Worm (Caenorhabditis elegans) whole organism, L3 larva: ENCODE measurements around the gene F49C12.3.

Experiments used
- ZK546.5 ChIP-seq: sonication (generic microtip); optimal IDR thresholded peaks from 2 replicates; lab custom pipeline; 2017; ENCODE audit warnings: missing biosample characterization, missing genetic modification characterization
- aly-2 ChIP-seq: fragments of 150-350 bp; optimal IDR thresholded peaks from 2 replicates; lab custom pipeline; 2014; ENCODE audit warnings: missing biosample characterization, missing genetic modification characterization
- ama-1 ChIP-seq: fragments of 150-350 bp; optimal IDR thresholded peaks from 2 replicates; lab custom pipeline; 2018
- daf-12 ChIP-seq: fragments of 150-350 bp; optimal IDR thresholded peaks from 2 replicates; lab custom pipeline; 2014; ENCODE audit warnings: missing biosample characterization, missing genetic modification reagents, missing genetic modification characterization
- egl-27 ChIP-seq: sonication (generic microtip); optimal IDR thresholded peaks from 4 replicates; lab custom pipeline; 2017; ENCODE audit warnings: missing biosample characterization, missing genetic modification reagents, missing genetic modification characterization
- egl-5 ChIP-seq: fragments of 150-350 bp; optimal IDR thresholded peaks from 2 replicates; lab custom pipeline; 2017; ENCODE audit warnings: missing biosample characterization, missing genetic modification reagents, missing genetic modification characterization, inconsistent platforms
- elt-1 ChIP-seq: fragments of 150-350 bp; optimal IDR thresholded peaks from 2 replicates; lab custom pipeline; 2014; ENCODE audit warnings: missing biosample characterization, missing genetic modification characterization
- elt-2 ChIP-seq: sonication (generic microtip); optimal IDR thresholded peaks from 2 replicates; lab custom pipeline; 2016; ENCODE audit warnings: missing genetic modification reagents, mild to moderate bottlenecking, missing genetic modification characterization, missing compliant biosample characterization
- elt-3 ChIP-seq, 3 experiments: fragments of 150-350 bp in 1 of 3; sonication (generic microtip) in 2 of 3; optimal IDR thresholded peaks; 2 replicates in 2 of 3; 4 replicates in 1 of 3; lab custom pipeline; 2014 to 2017; ENCODE audit warnings: missing biosample characterization in 3 of 3, missing genetic modification characterization in 3 of 3
- eor-1 ChIP-seq, 2 experiments: fragments of 150-350 bp; optimal IDR thresholded peaks; 2 replicates each; lab custom pipeline; 2014 to 2018; ENCODE audit warnings: missing biosample characterization in 2 of 2, missing genetic modification characterization in 2 of 2
- fkh-10 ChIP-seq: sonication (generic microtip); optimal IDR thresholded peaks from 2 replicates; lab custom pipeline; 2017; ENCODE audit warnings: missing biosample characterization, missing genetic modification reagents, missing genetic modification characterization
- fos-1 ChIP-seq: fragments of 150-350 bp; optimal IDR thresholded peaks from 2 replicates; lab custom pipeline; 2014; ENCODE audit warnings: missing biosample characterization, missing genetic modification characterization
- jun-1 ChIP-seq: fragments of 150-350 bp; optimal IDR thresholded peaks from 2 replicates; lab custom pipeline; 2014; ENCODE audit warnings: missing biosample characterization, missing genetic modification reagents, missing genetic modification characterization
- lin-39 ChIP-seq: fragments of 150-350 bp; optimal IDR thresholded peaks from 2 replicates; lab custom pipeline; 2018; ENCODE audit warnings: missing biosample characterization, missing genetic modification reagents, missing genetic modification characterization
- mdl-1 ChIP-seq: fragments of 150-350 bp; optimal IDR thresholded peaks from 2 replicates; lab custom pipeline; 2014; ENCODE audit warnings: missing biosample characterization, missing genetic modification characterization
- nhr-11 ChIP-seq: fragments of 150-350 bp; optimal IDR thresholded peaks from 2 replicates; lab custom pipeline; 2014; ENCODE audit warnings: missing biosample characterization, missing genetic modification characterization
- nhr-23 ChIP-seq: fragments of 150-350 bp; optimal IDR thresholded peaks from 2 replicates; lab custom pipeline; 2014; ENCODE audit warnings: missing biosample characterization, missing genetic modification reagents, missing genetic modification characterization
- nhr-237 ChIP-seq: fragments of 150-350 bp; optimal IDR thresholded peaks from 2 replicates; lab custom pipeline; 2014; ENCODE audit warnings: missing biosample characterization, missing genetic modification characterization
- nhr-43 ChIP-seq: sonication (generic microtip); optimal IDR thresholded peaks from 2 replicates; lab custom pipeline; 2016; ENCODE audit warnings: mild to moderate bottlenecking, missing genetic modification characterization, missing compliant biosample characterization; ENCODE audit not compliant: poor library complexity, severe bottlenecking
- nhr-67 ChIP-seq: fragments of 150-350 bp; optimal IDR thresholded peaks from 2 replicates; lab custom pipeline; 2014; ENCODE audit warnings: missing biosample characterization, missing genetic modification characterization
- nhr-76 ChIP-seq: fragments of 150-350 bp; sonication (generic microtip); optimal IDR thresholded peaks from 5 replicates; lab custom pipeline; 2014; ENCODE audit warnings: missing biosample characterization, missing genetic modification characterization
- nhr-77 ChIP-seq: fragments of 150-350 bp; optimal IDR thresholded peaks from 2 replicates; lab custom pipeline; 2014; ENCODE audit warnings: missing biosample characterization, missing genetic modification characterization
- pqm-1 ChIP-seq: fragments of 150-350 bp; optimal IDR thresholded peaks from 2 replicates; lab custom pipeline; 2017; ENCODE audit warnings: missing biosample characterization, missing genetic modification characterization, inconsistent platforms
- skn-1 ChIP-seq: fragments of 150-350 bp; optimal IDR thresholded peaks from 2 replicates; lab custom pipeline; 2014; ENCODE audit warnings: missing biosample characterization, missing genetic modification characterization
- snpc-4 ChIP-seq: fragments of 150-350 bp; optimal IDR thresholded peaks from 2 replicates; lab custom pipeline; 2014; ENCODE audit warnings: missing biosample characterization, missing genetic modification characterization
- tbx-2 ChIP-seq: sonication (generic microtip); optimal IDR thresholded peaks from 2 replicates; lab custom pipeline; 2016; ENCODE audit warnings: mild to moderate bottlenecking, missing genetic modification characterization, missing compliant biosample characterization
- unc-39 ChIP-seq: sonication (generic microtip); optimal IDR thresholded peaks from 4 replicates; lab custom pipeline; 2017; ENCODE audit warnings: missing biosample characterization, missing genetic modification characterization
- zag-1 ChIP-seq: fragments of 150-350 bp; optimal IDR thresholded peaks from 2 replicates; lab custom pipeline; 2014; ENCODE audit warnings: missing biosample characterization, missing genetic modification characterization

F49C12.3 gene

DNA sequence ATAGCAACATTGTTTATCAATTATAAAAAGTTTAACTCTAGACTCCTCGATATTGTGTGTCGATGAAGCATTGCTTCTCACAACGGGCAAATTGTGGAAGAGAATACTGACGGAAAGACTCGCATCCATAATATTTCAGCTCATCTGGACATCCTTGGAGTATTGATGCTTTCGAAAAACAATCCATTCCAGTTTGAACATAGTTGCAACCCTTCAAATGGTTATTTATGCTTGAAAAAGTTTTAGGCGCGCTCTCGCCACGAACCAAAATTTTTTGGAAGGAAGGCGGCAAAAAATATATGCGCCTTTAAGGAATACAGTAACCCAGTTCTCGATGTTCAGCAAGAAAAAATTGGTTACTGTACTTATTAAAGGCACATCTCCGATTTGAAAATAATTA lies 22.3 kb downstream of the F49C12.3 start:
- TF ChIP-seq nhr-43 (tag; lab: Kevin White, UChicago) (peak; percentile 43), jun-1 (tag; lab: Kevin White, UChicago) (no peak), unc-39 (no peak), ama-1 (lab: Kevin White, UChicago) (peak; percentile 58), nhr-237 (tag; lab: Kevin White, UChicago) (no peak), tbx-2 (tag; lab: Kevin White, UChicago) (peak; percentile 2), elt-2 (tag; lab: Kevin White, UChicago) (peak; percentile 20)

DNA sequence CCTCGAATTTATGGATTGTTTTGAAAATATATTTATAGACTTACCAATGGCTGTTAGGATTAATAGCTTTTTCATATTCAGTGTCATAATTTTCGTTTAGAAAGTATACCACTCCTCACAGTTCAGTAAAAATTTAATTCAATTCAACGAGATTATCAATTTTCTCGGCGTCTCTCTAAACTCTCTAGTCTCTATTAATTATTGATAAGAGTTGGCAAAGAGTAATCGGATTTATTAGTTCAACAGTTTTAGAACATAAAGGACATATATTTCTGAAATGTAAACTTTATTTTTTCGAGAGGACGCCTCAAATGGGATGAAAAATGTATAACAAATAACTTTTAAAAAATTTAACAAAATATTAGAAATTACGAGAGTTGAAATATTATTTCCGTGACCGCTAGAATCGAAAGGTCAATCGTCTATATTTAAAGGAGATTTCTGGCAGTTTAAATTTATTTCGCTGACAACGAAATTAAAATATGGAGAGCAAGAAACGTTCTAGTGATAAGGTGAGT lies 23.8 kb downstream of the F49C12.3 start, which contains the start of the genes nspg-11 and F49C12.15:
nspg-11 (minus strand) TSS at position 101 of the 518 bp plus-strand sequence.
F49C12.15 (plus strand) TSS at position 468 of the 518 bp plus-strand sequence.
- TF ChIP-seq nhr-237 (tag; lab: Kevin White, UChicago) (no peak), elt-2 (tag; lab: Kevin White, UChicago) (peak; percentile 10), elt-1 (tag; lab: Kevin White, UChicago) (no peak)
- TF ChIP-seq, all 47 proteins: peak for 1

DNA sequence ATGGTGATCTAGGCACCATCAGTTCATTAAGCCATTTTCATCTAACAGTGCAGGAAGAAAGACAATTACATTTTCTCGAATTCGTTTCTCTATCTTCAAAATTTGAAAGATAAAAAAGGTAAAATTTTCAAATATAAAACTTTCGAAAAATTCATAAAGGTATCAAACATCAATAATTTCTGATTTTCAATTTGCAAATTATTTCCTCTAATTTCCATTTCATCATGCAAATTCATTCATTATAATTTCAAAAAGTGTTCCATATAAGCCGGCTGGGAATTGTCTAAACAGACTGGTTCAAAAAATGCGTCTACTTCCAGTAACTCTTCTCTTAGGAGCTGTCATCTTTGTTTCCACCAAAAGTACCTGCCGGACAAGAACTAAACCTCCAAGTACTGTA lies 27.5 kb downstream of the F49C12.3 start, which contains the start of gene clec-183:
clec-183 (plus strand) TSS at position 301 of the 400 bp plus-strand sequence.
- no peak for TF ChIP-seq nhr-11 (tag; lab: Kevin White, UChicago)
- no peak for TF ChIP-seq egl-27 (tag; lab: Kevin White, UChicago)
- no peak for TF ChIP-seq fkh-10 (GFP tag; lab: Kevin White, UChicago)
- TF ChIP-seq elt-1 (tag; lab: Kevin White, UChicago), result no peak
- no peak for TF ChIP-seq nhr-67 (tag; lab: Kevin White, UChicago)

DNA sequence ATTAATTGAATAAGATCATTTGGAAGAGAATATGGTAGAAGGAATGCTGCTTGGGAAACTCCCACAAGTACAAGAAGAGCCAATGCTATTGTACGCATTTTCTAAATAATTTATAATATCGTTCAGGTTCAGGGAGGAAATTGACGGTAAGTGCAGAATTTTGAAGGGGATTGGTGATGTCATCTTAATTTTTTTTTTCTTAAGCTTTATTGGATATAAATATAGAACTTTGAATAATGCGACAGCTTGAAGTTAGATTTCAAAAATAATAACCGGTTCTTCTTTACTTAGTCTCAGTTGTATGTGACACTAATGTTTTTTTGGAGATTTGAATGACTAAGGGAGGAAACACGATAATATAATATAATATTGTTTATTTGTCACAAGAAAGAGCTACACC lies 30.5 kb downstream of the F49C12.3 start, which contains the start of gene nspg-7.1:
nspg-7.1 (minus strand) TSS at position 101 of the 400 bp plus-strand sequence.
- no peak for TF ChIP-seq egl-5 (tag; lab: Kevin White, UChicago)
- TF ChIP-seq zag-1 (tag; lab: Kevin White, UChicago), result no peak
- TF ChIP-seq lin-39 (tag; lab: Kevin White, UChicago), result no peak
- no peak for TF ChIP-seq snpc-4 (tag; lab: Kevin White, UChicago)
- no peak for TF ChIP-seq mdl-1 (tag; lab: Kevin White, UChicago)
- no peak for TF ChIP-seq ZK546.5 (tag; lab: Kevin White, UChicago)
- no peak for TF ChIP-seq daf-12 (tag; lab: Kevin White, UChicago)
- TF ChIP-seq nhr-11 (tag; lab: Kevin White, UChicago), result no peak
- TF ChIP-seq skn-1 (tag; lab: Kevin White, UChicago), result no peak
- TF ChIP-seq fos-1 (tag; lab: Kevin White, UChicago), result no peak
- no peak for TF ChIP-seq elt-3 (tag; optimal IDR thresholded peaks at IDR 0.05; lab: Kevin White, UChicago)
- no peak for TF ChIP-seq tbx-2 (tag; lab: Kevin White, UChicago)
- TF ChIP-seq aly-2 (tag; lab: Kevin White, UChicago), result no peak
- TF ChIP-seq fkh-10 (GFP tag; lab: Kevin White, UChicago), result no peak
- TF ChIP-seq nhr-67 (tag; lab: Kevin White, UChicago), result no peak
- TF ChIP-seq nhr-23, result no peak
- TF ChIP-seq, all 47 proteins: peak for 0

ce11 chrIV:9333007-9333406 lies 32.8 kb downstream of the F49C12.3 start:
- no peak for TF ChIP-seq nhr-77 (tag; lab: Kevin White, UChicago)
- TF ChIP-seq eor-1 (tag; optimal IDR thresholded peaks at IDR 0.05; lab: Kevin White, UChicago), result no peak
- TF ChIP-seq zag-1 (tag; lab: Kevin White, UChicago), result no peak
- TF ChIP-seq nhr-76, result no peak
- no peak for TF ChIP-seq fkh-10 (GFP tag; lab: Kevin White, UChicago)
- TF ChIP-seq elt-2 (tag; lab: Kevin White, UChicago), result peak; percentile 93
- TF ChIP-seq jun-1 (tag; lab: Kevin White, UChicago), result no peak
- TF ChIP-seq egl-5 (tag; lab: Kevin White, UChicago), result no peak
- no peak for TF ChIP-seq nhr-23
- TF ChIP-seq egl-27 (tag; lab: Kevin White, UChicago), result no peak
- TF ChIP-seq ama-1 (lab: Kevin White, UChicago), result no peak
- TF ChIP-seq pqm-1 (tag; lab: Kevin White, UChicago), result peak; percentile 57
- no peak for TF ChIP-seq nhr-11 (tag; lab: Kevin White, UChicago)
